Fruit fly (Drosophila melanogaster) whole organism, adult: ENCODE data around the gene Pxd.
"Not testable (repeated sequence)": the region's sequence is repeated elsewhere in the genome, so short reads cannot be mapped to it uniquely, and the experiment has no call there.

Source experiments
- CG7045 ChIP-seq: fragments of 200-800 bp; sonication (Bioruptor generic); optimal IDR thresholded peaks from 2 replicates; lab custom pipeline; 2017; ENCODE audit warnings: missing biosample characterization, mild to moderate bottlenecking, missing genetic modification characterization
- Clk ChIP-seq: fragments of 200-800 bp; sonication (Bioruptor generic); optimal IDR thresholded peaks from 2 replicates; lab custom pipeline; 2017; ENCODE audit warnings: missing biosample characterization, missing genetic modification characterization
- cnc ChIP-seq, 2 experiments: fragments of >200 bp; optimal IDR thresholded peaks; 2 replicates each; lab custom pipeline; 2017

DNA sequence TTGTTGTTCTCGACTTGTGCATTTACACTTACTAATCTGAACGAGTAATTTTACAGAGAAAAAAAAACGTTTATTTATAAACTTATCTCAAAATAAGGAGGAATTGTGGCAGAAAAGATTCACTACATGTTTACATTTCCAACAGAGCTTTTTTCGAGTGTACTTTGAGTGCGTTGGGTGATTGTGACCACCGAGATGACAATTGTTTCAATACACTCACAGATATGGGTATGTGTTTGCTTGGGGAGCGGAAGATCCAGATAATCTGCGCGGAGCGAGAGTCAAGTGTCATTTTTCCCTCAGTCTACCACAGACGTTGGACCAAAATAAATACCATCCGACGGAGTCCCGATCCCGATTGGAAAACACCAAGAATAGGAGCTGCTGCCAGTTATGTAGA is 25.9 kb upstream of the Pxd start, which contains the start of gene MESK4:
- TF ChIP-seq cnc (optimal IDR thresholded peaks at IDR 0.05; lab: Kevin White, UChicago); CG7045; Clk (GFP tag; lab: Kevin White, UChicago): not testable (repeated sequence)
